Worm (Caenorhabditis elegans) whole organism, mixed stage, embryonic: ENCODE measurements around the gene tag-89.
"Not testable (repeated sequence)": the region's sequence is repeated elsewhere in the genome, so short reads cannot be mapped to it uniquely, and the experiment has no call there.

Experiments used
- blmp-1 ChIP-seq: fragments of 150-350 bp; optimal IDR thresholded peaks from 2 replicates; lab custom pipeline; 2014; ENCODE audit warnings: missing biosample characterization, missing genetic modification characterization
- ceh-39 ChIP-seq: fragments of 150-350 bp; optimal IDR thresholded peaks from 2 replicates; lab custom pipeline; 2014; ENCODE audit warnings: missing biosample characterization, missing genetic modification characterization
- ceh-83 ChIP-seq: fragments of 200-800 bp; sonication (Bioruptor generic); optimal IDR thresholded peaks from 2 replicates; lab custom pipeline; 2018; ENCODE audit warnings: mild to moderate bottlenecking, missing genetic modification characterization, missing compliant biosample characterization
- hlh-1 ChIP-seq: fragments of 150-350 bp; optimal IDR thresholded peaks from 2 replicates; lab custom pipeline; 2014; ENCODE audit warnings: missing biosample characterization, missing genetic modification reagents, missing genetic modification characterization
- lin-13 ChIP-seq: fragments of 150-350 bp; optimal IDR thresholded peaks from 2 replicates; lab custom pipeline; 2014; ENCODE audit warnings: missing biosample characterization, missing genetic modification characterization
- mab-5 ChIP-seq: fragments of 150-350 bp; optimal IDR thresholded peaks from 2 replicates; lab custom pipeline; 2014; ENCODE audit warnings: missing biosample characterization, missing genetic modification characterization
- nhr-237 ChIP-seq: fragments of 150-350 bp; optimal IDR thresholded peaks from 2 replicates; lab custom pipeline; 2014; ENCODE audit warnings: missing biosample characterization, missing genetic modification characterization
- unc-39 ChIP-seq: fragments of 150-350 bp; optimal IDR thresholded peaks from 2 replicates; lab custom pipeline; 2014; ENCODE audit warnings: missing biosample characterization, missing genetic modification characterization
- unc-62 ChIP-seq: fragments of 150-350 bp; optimal IDR thresholded peaks from 2 replicates; lab custom pipeline; 2014; ENCODE audit warnings: missing biosample characterization, missing genetic modification reagents, missing genetic modification characterization
- ztf-11 ChIP-seq: fragments of 150-350 bp; optimal IDR thresholded peaks from 2 replicates; lab custom pipeline; 2014; ENCODE audit warnings: missing biosample characterization, missing genetic modification characterization

- not testable (repeated sequence) for TF ChIP-seq unc-62 (GFP tag; lab: Kevin White, UChicago); ceh-39 (tag; lab: Kevin White, UChicago); blmp-1; hlh-1 (tag; lab: Kevin White, UChicago); unc-39; mab-5 (tag; lab: Kevin White, UChicago); nhr-237 (tag; lab: Kevin White, UChicago); ceh-83 (GFP tag; lab: Kevin White, UChicago); ztf-11 (tag; lab: Kevin White, UChicago); lin-13 (tag; lab: Kevin White, UChicago)
Observed at ce11 chrIV:11416724-11417123, 22.4 kb downstream of the tag-89 start, which contains the start of gene F22B3.5.
